Worm (Caenorhabditis elegans) whole organism, L4/young adult: ENCODE data around the gene msp-53.

Experiments used
- W03F9.2 ChIP-seq: fragments of 150-350 bp; optimal IDR thresholded peaks from 2 replicates; lab custom pipeline; 2014; ENCODE audit warnings: missing biosample characterization, missing genetic modification characterization
- him-1 ChIP-seq: sonication (generic microtip); optimal IDR thresholded peaks from 2 replicates; lab custom pipeline; 2016; ENCODE audit warnings: missing genotype, missing genetic modification reagents, missing genetic modification characterization, missing compliant biosample characterization

ce11 chrIV:5086961-5087326, 22.1 kb upstream of the msp-53 start:
- no peak for TF ChIP-seq W03F9.2 (tag; lab: Kevin White, UChicago)
- TF ChIP-seq him-1, result no peak
